Worm (Caenorhabditis elegans) whole organism, L4 larva: ENCODE results near the gene dao-6.
A peak's percentile ranks its signal among the peaks of the same experiment; 100 is the strongest.

ENCODE experiments used
- F10B5.3 ChIP-seq: sonication (generic microtip); optimal IDR thresholded peaks from 2 replicates; lab custom pipeline; 2016; ENCODE audit warnings: mild to moderate bottlenecking, missing genetic modification characterization, missing compliant biosample characterization
- F37D6.2 ChIP-seq: sonication (generic microtip); optimal IDR thresholded peaks from 2 replicates; lab custom pipeline; 2016; ENCODE audit warnings: mild to moderate bottlenecking, missing genetic modification characterization, missing compliant biosample characterization
- F44E2.7 ChIP-seq: fragments of 200-800 bp; sonication (Bioruptor generic); IDR thresholded peaks from 2 replicates; pipeline ENCODE4 v2.1.2; 2022; ENCODE audit warnings: missing genetic modification characterization, missing compliant biosample characterization
- F49E8.2 ChIP-seq: sonication (generic microtip); optimal IDR thresholded peaks from 2 replicates; lab custom pipeline; 2016; ENCODE audit warnings: missing compliant biosample characterization, mild to moderate bottlenecking, missing genetic modification characterization, borderline replicate concordance
- T20F7.1 ChIP-seq: fragments of 200-800 bp; sonication (Bioruptor generic); optimal IDR thresholded peaks from 2 replicates; lab custom pipeline; 2018; ENCODE audit warnings: mild to moderate bottlenecking, missing genetic modification characterization, missing compliant biosample characterization
- Y105C5A.15 ChIP-seq: fragments of 200-800 bp; sonication (Bioruptor generic); IDR thresholded peaks from 2 replicates; pipeline ENCODE4 v1.3.6; 2022; ENCODE audit warnings: missing genetic modification characterization, missing compliant biosample characterization
- Y48G9A.11 ChIP-seq: fragments of 200-800 bp; sonication (Bioruptor generic); IDR thresholded peaks from 2 replicates; pipeline ENCODE4 v1.3.6; 2022; ENCODE audit warnings: missing genetic modification reagents, missing genetic modification characterization, missing compliant biosample characterization
- ZK337.2 ChIP-seq: fragments of 200-800 bp; sonication (Bioruptor generic); IDR thresholded peaks from 2 replicates; pipeline ENCODE4 v1.3.6; 2022; ENCODE audit warnings: missing genetic modification reagents, missing genetic modification characterization, missing compliant biosample characterization
- ZK546.5 ChIP-seq, 2 experiments: sonication (generic microtip); optimal IDR thresholded peaks; 2 replicates each; lab custom pipeline; 2017; ENCODE audit warnings: missing biosample characterization in 2 of 2, missing genetic modification characterization in 2 of 2
- ama-1 ChIP-seq: fragments of 150-350 bp; optimal IDR thresholded peaks from 2 replicates; lab custom pipeline; 2014; ENCODE audit warnings: inconsistent platforms, mixed read lengths
- ceh-20 ChIP-seq: fragments of 200-800 bp; sonication (Bioruptor generic); IDR thresholded peaks from 2 replicates; pipeline ENCODE4 v1.3.6; 2022; ENCODE audit warnings: missing genetic modification reagents, missing genetic modification characterization, missing compliant biosample characterization
- ceh-28 ChIP-seq: fragments of 150-350 bp; optimal IDR thresholded peaks from 2 replicates; lab custom pipeline; 2014; ENCODE audit warnings: missing biosample characterization, missing genetic modification reagents, missing genetic modification characterization
- cey-2 ChIP-seq: sonication (generic microtip); optimal IDR thresholded peaks from 3 replicates; lab custom pipeline; 2017; ENCODE audit warnings: missing genetic modification characterization, mild to moderate bottlenecking, missing compliant biosample characterization, antibody characterized with exemption, borderline replicate concordance; ENCODE audit not compliant: insufficient read depth
- ctbp-1 ChIP-seq: fragments of 200-800 bp; sonication (Bioruptor generic); IDR thresholded peaks from 2 replicates; pipeline ENCODE4 v1.3.6; 2022; ENCODE audit warnings: missing genetic modification reagents, missing genetic modification characterization, missing compliant biosample characterization
- daf-16 ChIP-seq, 3 experiments: sonication (generic microtip); optimal IDR thresholded peaks; 2 replicates each; lab custom pipeline; 2016 to 2017; ENCODE audit warnings: missing genetic modification characterization in 3 of 3, missing genetic modification reagents in 3 of 3, mild to moderate bottlenecking in 2 of 3, missing compliant biosample characterization in 2 of 3, missing biosample characterization in 1 of 3, moderate library complexity in 1 of 3
- dmd-6 ChIP-seq: fragments of 200-800 bp; sonication (Bioruptor generic); IDR thresholded peaks from 2 replicates; pipeline ENCODE4 v1.3.6; 2022; ENCODE audit warnings: missing genetic modification reagents, missing genetic modification characterization, missing compliant biosample characterization
- dmd-8 ChIP-seq: fragments of 200-800 bp; sonication (Bioruptor generic); IDR thresholded peaks from 2 replicates; pipeline ENCODE4 v1.3.6; 2022; ENCODE audit warnings: missing genetic modification characterization, missing compliant biosample characterization
- dmd-9 ChIP-seq: fragments of 200-800 bp; sonication (Bioruptor generic); IDR thresholded peaks from 2 replicates; pipeline ENCODE4 v1.3.6; 2022; ENCODE audit warnings: missing genetic modification reagents, missing genetic modification characterization, missing compliant biosample characterization
- dpl-1 ChIP-seq: fragments of 150-350 bp; optimal IDR thresholded peaks from 2 replicates; lab custom pipeline; 2014; ENCODE audit warnings: missing biosample characterization, missing genetic modification reagents, missing genetic modification characterization
- dve-1 ChIP-seq: sonication (generic microtip); optimal IDR thresholded peaks from 2 replicates; lab custom pipeline; 2017; ENCODE audit warnings: antibody characterized with exemption, mild to moderate bottlenecking, missing genetic modification characterization, missing compliant biosample characterization; ENCODE audit not compliant: insufficient read depth
- gei-8 ChIP-seq: fragments of 200-800 bp; sonication (Bioruptor generic); optimal IDR thresholded peaks from 2 replicates; lab custom pipeline; 2018; ENCODE audit warnings: mild to moderate bottlenecking, missing genetic modification characterization, missing compliant biosample characterization
- hlh-30 ChIP-seq: sonication (generic microtip); optimal IDR thresholded peaks from 2 replicates; lab custom pipeline; 2017; ENCODE audit warnings: antibody characterized with exemption, mild to moderate bottlenecking, missing genetic modification characterization, missing compliant biosample characterization; ENCODE audit not compliant: insufficient read depth
- hmg-1.1 ChIP-seq: fragments of 200-800 bp; sonication (Bioruptor generic); IDR thresholded peaks from 2 replicates; pipeline ENCODE4 v1.3.6; 2022; ENCODE audit warnings: missing genetic modification reagents, missing genetic modification characterization, missing compliant biosample characterization
- jun-1 ChIP-seq: fragments of 150-350 bp; optimal IDR thresholded peaks from 2 replicates; lab custom pipeline; 2014; ENCODE audit warnings: missing biosample characterization, missing genetic modification reagents, missing genetic modification characterization
- lim-7 ChIP-seq: fragments of 200-800 bp; sonication (Bioruptor generic); IDR thresholded peaks from 2 replicates; pipeline ENCODE4 v1.3.6; 2022; ENCODE audit warnings: missing genetic modification characterization, missing compliant biosample characterization
- lin-29 ChIP-seq: fragments of 200-800 bp; sonication (Bioruptor generic); IDR thresholded peaks from 2 replicates; pipeline ENCODE4 v1.3.6; 2022; ENCODE audit warnings: missing genetic modification reagents, missing genetic modification characterization, missing compliant biosample characterization
- lsy-2 ChIP-seq, 2 experiments: fragments of 150-350 bp in 1 of 2; sonication (generic microtip) in 1 of 2; optimal IDR thresholded peaks; 2 replicates each; lab custom pipeline; 2014 to 2017; ENCODE audit warnings: missing biosample characterization in 2 of 2, missing genetic modification characterization in 2 of 2
- madf-9 ChIP-seq: fragments of 200-800 bp; sonication (Bioruptor generic); conservative IDR thresholded peaks from 2 replicates; pipeline ENCODE4 v1.3.6; 2022; ENCODE audit warnings: missing genetic modification reagents, missing genetic modification characterization, missing compliant biosample characterization
- mdt-29 ChIP-seq: fragments of 200-800 bp; sonication (Bioruptor generic); IDR thresholded peaks from 2 replicates; pipeline ENCODE4 v1.3.6; 2022; ENCODE audit warnings: missing genetic modification reagents, missing genetic modification characterization, missing compliant biosample characterization
- mep-1 ChIP-seq: fragments of 150-350 bp; sonication (generic microtip); optimal IDR thresholded peaks from 3 replicates; lab custom pipeline; 2014; ENCODE audit warnings: missing biosample characterization, missing genetic modification characterization
- mes-2 ChIP-seq: sonication (generic microtip); optimal IDR thresholded peaks from 2 replicates; lab custom pipeline; 2016; ENCODE audit warnings: missing genotype, mild to moderate bottlenecking, missing genetic modification characterization, missing compliant biosample characterization; ENCODE audit not compliant: poor library complexity, severe bottlenecking
- nhr-102 ChIP-seq: sonication (generic microtip); optimal IDR thresholded peaks from 2 replicates; lab custom pipeline; 2016; ENCODE audit warnings: mild to moderate bottlenecking, missing genetic modification characterization, moderate library complexity, missing compliant biosample characterization
- nhr-11 ChIP-seq: fragments of 150-350 bp; optimal IDR thresholded peaks from 2 replicates; lab custom pipeline; 2014; ENCODE audit warnings: missing biosample characterization, missing genetic modification characterization
- nhr-111 ChIP-seq: fragments of 200-800 bp; sonication (Bioruptor generic); optimal IDR thresholded peaks from 2 replicates; lab custom pipeline; 2018; ENCODE audit warnings: mild to moderate bottlenecking, missing genetic modification characterization, missing compliant biosample characterization
- nhr-25 ChIP-seq: sonication (generic microtip); optimal IDR thresholded peaks from 2 replicates; lab custom pipeline; 2017; ENCODE audit warnings: missing genetic modification characterization, mild to moderate bottlenecking, missing compliant biosample characterization, antibody characterized with exemption, moderate library complexity, borderline replicate concordance; ENCODE audit not compliant: insufficient read depth
- nhr-28 ChIP-seq: fragments of 150-350 bp; optimal IDR thresholded peaks from 2 replicates; lab custom pipeline; 2014; ENCODE audit warnings: missing biosample characterization, missing genetic modification characterization
- nhr-41 ChIP-seq: fragments of 200-800 bp; sonication (Bioruptor generic); IDR thresholded peaks from 2 replicates; pipeline ENCODE4 v1.3.6; 2022; ENCODE audit warnings: missing genetic modification reagents, missing genetic modification characterization, missing compliant biosample characterization
- nhr-6 ChIP-seq: fragments of 150-350 bp; optimal IDR thresholded peaks from 2 replicates; lab custom pipeline; 2014; ENCODE audit warnings: missing biosample characterization, missing genetic modification characterization
- nhr-76 ChIP-seq: fragments of 150-350 bp; optimal IDR thresholded peaks from 2 replicates; lab custom pipeline; 2014; ENCODE audit warnings: missing biosample characterization, missing genetic modification characterization
- php-3 ChIP-seq: fragments of 200-800 bp; sonication (Bioruptor generic); IDR thresholded peaks from 2 replicates; pipeline ENCODE4 v1.3.6; 2022; ENCODE audit warnings: missing genetic modification reagents, missing genetic modification characterization, missing compliant biosample characterization
- rbr-2 ChIP-seq: sonication (generic microtip); optimal IDR thresholded peaks from 2 replicates; lab custom pipeline; 2016; ENCODE audit warnings: missing genotype, missing genetic modification characterization, missing compliant biosample characterization
- saeg-2 ChIP-seq: fragments of 200-800 bp; sonication (Bioruptor generic); IDR thresholded peaks from 2 replicates; pipeline ENCODE4 v1.3.6; 2022; ENCODE audit warnings: missing genetic modification reagents, missing genetic modification characterization, missing compliant biosample characterization
- zfp-2 ChIP-seq: sonication (generic microtip); optimal IDR thresholded peaks from 2 replicates; lab custom pipeline; 2016; ENCODE audit warnings: mild to moderate bottlenecking, missing genetic modification characterization, missing compliant biosample characterization

dao-6 gene

DNA sequence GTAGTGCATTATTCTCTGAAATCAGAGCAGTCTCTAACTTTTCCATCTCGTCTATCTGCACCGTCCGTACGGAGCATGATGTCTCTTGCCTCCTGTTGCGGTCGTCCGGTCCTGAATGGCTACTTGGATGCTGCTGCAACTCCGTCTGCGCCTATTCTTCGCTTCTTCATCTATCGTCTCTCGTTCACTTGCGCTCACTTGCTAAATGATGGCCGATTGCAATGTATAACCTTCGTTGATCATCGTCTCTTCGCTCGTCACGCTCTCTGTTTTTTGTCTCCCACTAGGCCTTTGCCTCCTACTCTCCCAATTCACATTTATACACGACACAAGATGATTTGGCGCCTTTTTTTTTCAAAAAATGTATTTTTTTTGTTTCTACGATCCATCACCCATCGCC lies 38.7 kb downstream of the dao-6 start (continued):
- TF ChIP-seq nhr-25 (no peak), F49E8.2 (no peak), nhr-111 (no peak), dpl-1 (GFP tag; lab: Kevin White, UChicago) (peak; percentile 29), dmd-6 (GFP tag; lab: Robert Waterston, UW) (peak; percentile 57; the same call in 1 of the 2 replicates), nhr-28 (tag; lab: Kevin White, UChicago) (peak; percentile 59), saeg-2 (GFP tag; lab: Robert Waterston, UW) (no peak), Y105C5A.15 (GFP tag; lab: Robert Waterston, UW) (no peak), nhr-6 (peak; percentile 43), ceh-20 (peak; percentile 63), hmg-1.1 (GFP tag; lab: Robert Waterston, UW) (peak; percentile 63), nhr-11 (tag; lab: Kevin White, UChicago) (peak; percentile 78), rbr-2 (tag; lab: Kevin White, UChicago) (peak; percentile 66), ama-1 (lab: Kevin White, UChicago) (no peak), dve-1 (tag; lab: Kevin White, UChicago) (peak; percentile 49), lsy-2 (tag; optimal IDR thresholded peaks at IDR 0.05; lab: Kevin White, UChicago) (peak in 1 of 2 experiments; percentile 58), dmd-8 (no peak), F37D6.2 (tag; lab: Kevin White, UChicago) (peak; percentile 15)

DNA sequence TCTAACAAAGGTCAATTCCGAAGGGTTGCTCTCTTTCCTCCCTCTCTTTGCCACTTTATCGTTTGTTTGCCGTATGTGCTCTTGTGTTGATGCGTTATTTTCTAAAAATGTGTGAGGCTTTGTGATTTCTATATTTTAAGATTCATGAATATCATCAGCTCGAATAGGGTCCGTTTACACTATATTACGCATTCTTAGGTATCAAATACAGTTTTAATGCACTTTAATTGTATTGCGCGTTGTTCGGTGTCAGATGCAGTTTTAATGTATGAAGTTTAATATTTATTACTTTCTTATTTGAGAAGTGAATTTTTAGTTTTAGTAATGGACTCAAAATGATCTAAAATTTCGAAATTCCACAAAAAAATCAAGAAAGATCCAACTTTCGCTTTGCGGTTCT lies 39.6 kb downstream of the dao-6 start, which contains the start of gene bud-31:
bud-31 (minus strand) TSS at position 101 of the 400 bp plus-strand sequence.
- no peak for TF ChIP-seq lin-29 (GFP tag; lab: Robert Waterston, UW)
- TF ChIP-seq zfp-2 (tag; lab: Kevin White, UChicago) = no peak
- TF ChIP-seq mep-1 (tag; lab: Kevin White, UChicago) = no peak
- no peak for TF ChIP-seq cey-2
- no peak for TF ChIP-seq ceh-28 (tag; lab: Kevin White, UChicago)
- no peak for TF ChIP-seq rbr-2 (tag; lab: Kevin White, UChicago)
- TF ChIP-seq ZK337.2 (GFP tag; lab: Robert Waterston, UW) = no peak
- no peak for TF ChIP-seq dmd-6 (GFP tag; lab: Robert Waterston, UW)
- TF ChIP-seq nhr-102 = no peak
- no peak for TF ChIP-seq gei-8 (GFP tag; lab: Kevin White, UChicago)
- TF ChIP-seq lim-7 = no peak
- TF ChIP-seq madf-9 = no peak
- TF ChIP-seq ZK546.5 (tag; optimal IDR thresholded peaks at IDR 0.05; lab: Kevin White, UChicago) = no peak
- no peak for TF ChIP-seq ctbp-1
- no peak for TF ChIP-seq daf-16 (GFP tag; optimal IDR thresholded peaks at IDR 0.05; lab: Kevin White, UChicago)
- TF ChIP-seq daf-16 (tag; optimal IDR thresholded peaks at IDR 0.05; lab: Kevin White, UChicago) = no peak
- TF ChIP-seq nhr-41 (GFP tag; lab: Robert Waterston, UW) = no peak
- TF ChIP-seq nhr-76 (tag; lab: Kevin White, UChicago) = no peak
- TF ChIP-seq hlh-30 (tag; lab: Kevin White, UChicago) = no peak
- no peak for TF ChIP-seq T20F7.1 (GFP tag; lab: Kevin White, UChicago)
- TF ChIP-seq dmd-9 = no peak
- TF ChIP-seq, all 104 proteins: peak for 0

DNA sequence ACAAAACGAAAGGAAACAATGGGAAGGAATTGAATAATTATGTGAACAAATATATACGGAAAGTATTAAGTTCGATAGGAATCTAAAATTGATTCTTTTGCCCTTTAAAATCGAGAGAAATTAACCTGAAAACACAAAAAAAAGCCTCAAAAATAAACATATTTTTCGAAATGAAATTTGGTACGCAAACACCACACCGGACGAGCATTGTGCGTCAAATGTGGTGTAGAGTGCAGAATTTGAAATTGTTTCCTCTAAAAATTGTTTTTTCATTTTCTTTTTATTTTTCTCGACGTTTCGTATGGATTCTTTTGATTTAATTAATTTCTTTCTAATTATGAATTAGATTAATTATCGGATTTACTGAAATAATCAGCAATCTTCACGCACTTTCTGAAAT lies 40.6 kb downstream of the dao-6 start:
- TF ChIP-seq nhr-111 (no peak), Y48G9A.11 (GFP tag; lab: Robert Waterston, UW) (no peak), F44E2.7 (GFP tag; lab: Robert Waterston, UW) (no peak), ZK337.2 (GFP tag; lab: Robert Waterston, UW) (no peak), jun-1 (tag; lab: Kevin White, UChicago) (no peak), php-3 (GFP tag; lab: Robert Waterston, UW) (no peak), mes-2 (tag; lab: Kevin White, UChicago) (peak; percentile 47), lsy-2 (tag; optimal IDR thresholded peaks at IDR 0.05; lab: Kevin White, UChicago) (peak in 1 of 2 experiments; percentile 33), hlh-30 (tag; lab: Kevin White, UChicago) (peak; percentile 13), nhr-6 (peak; percentile 39), dpl-1 (GFP tag; lab: Kevin White, UChicago) (peak; percentile 32), lin-29 (GFP tag; lab: Robert Waterston, UW) (no peak), mdt-29 (no peak), daf-16 (GFP tag; optimal IDR thresholded peaks at IDR 0.05; lab: Kevin White, UChicago) (no peak), daf-16 (tag; optimal IDR thresholded peaks at IDR 0.05; lab: Kevin White, UChicago) (peak; percentile 16), F10B5.3 (no peak)
